Fruit fly (Drosophila melanogaster) whole organism, adult: ENCODE measurements around the gene CG10943.

Source experiments
- CG11617 ChIP-seq: fragments of 200-800 bp; sonication (Bioruptor generic); optimal IDR thresholded peaks from 2 replicates; lab custom pipeline; 2017; ENCODE audit warnings: mild to moderate bottlenecking, missing biosample characterization, missing genetic modification reagents, missing genetic modification characterization
- CG12768 ChIP-seq: fragments of 200-800 bp; sonication (Bioruptor generic); optimal IDR thresholded peaks from 2 replicates; lab custom pipeline; 2017; ENCODE audit warnings: missing biosample characterization, missing genetic modification characterization, mild to moderate bottlenecking, moderate library complexity, missing genetic modification reagents
- CG14711 ChIP-seq: fragments of 200-800 bp; sonication (Bioruptor generic); optimal IDR thresholded peaks from 2 replicates; lab custom pipeline; 2018; ENCODE audit warnings: missing biosample characterization, mild to moderate bottlenecking, missing genetic modification characterization, moderate library complexity
- CG1620 ChIP-seq: fragments of 200-800 bp; sonication (Bioruptor generic); optimal IDR thresholded peaks from 2 replicates; lab custom pipeline; 2016; ENCODE audit warnings: missing biosample characterization, missing genetic modification characterization
- CG33017 ChIP-seq: fragments of 200-800 bp; sonication (Bioruptor generic); optimal IDR thresholded peaks from 2 replicates; lab custom pipeline; 2018; ENCODE audit warnings: missing biosample characterization, mild to moderate bottlenecking, missing genetic modification characterization, moderate library complexity
- CG5204 ChIP-seq: fragments of 200-800 bp; sonication (Bioruptor generic); optimal IDR thresholded peaks from 2 replicates; lab custom pipeline; 2016; ENCODE audit warnings: missing biosample characterization, missing genetic modification characterization
- CG7045 ChIP-seq: fragments of 200-800 bp; sonication (Bioruptor generic); optimal IDR thresholded peaks from 2 replicates; lab custom pipeline; 2017; ENCODE audit warnings: missing biosample characterization, mild to moderate bottlenecking, missing genetic modification characterization
- CG7101 ChIP-seq: fragments of 200-800 bp; sonication (Bioruptor generic); optimal IDR thresholded peaks from 2 replicates; lab custom pipeline; 2018; ENCODE audit warnings: missing biosample characterization, mild to moderate bottlenecking, missing genetic modification characterization, moderate library complexity
- Clk ChIP-seq: fragments of 200-800 bp; sonication (Bioruptor generic); optimal IDR thresholded peaks from 2 replicates; lab custom pipeline; 2017; ENCODE audit warnings: missing biosample characterization, missing genetic modification characterization
- Crg-1 ChIP-seq: fragments of 200-800 bp; sonication (Bioruptor generic); optimal IDR thresholded peaks from 2 replicates; lab custom pipeline; 2016; ENCODE audit warnings: missing biosample characterization, missing genetic modification characterization
- Hr96 ChIP-seq: fragments of 200-800 bp; sonication (Bioruptor generic); optimal IDR thresholded peaks from 2 replicates; lab custom pipeline; 2016; ENCODE audit warnings: missing biosample characterization, missing genetic modification characterization
- Mnt ChIP-seq: fragments of 200-800 bp; sonication (Bioruptor generic); optimal IDR thresholded peaks from 2 replicates; lab custom pipeline; 2016; ENCODE audit warnings: missing biosample characterization, mild to moderate bottlenecking, missing genetic modification characterization
- bab1 ChIP-seq: fragments of 200-800 bp; sonication (Bioruptor generic); optimal IDR thresholded peaks from 3 replicates; lab custom pipeline; 2019; ENCODE audit warnings: missing biosample characterization, mild to moderate bottlenecking, missing genetic modification characterization, moderate library complexity
- cic ChIP-seq: fragments of 200-800 bp; sonication (Bioruptor generic); optimal IDR thresholded peaks from 2 replicates; lab custom pipeline; 2017; ENCODE audit warnings: missing biosample characterization, mild to moderate bottlenecking, missing genetic modification characterization, moderate library complexity
- cnc ChIP-seq, 2 experiments: fragments of >200 bp; optimal IDR thresholded peaks; 2 replicates each; lab custom pipeline; 2017
- kay ChIP-seq: fragments of 200-800 bp; sonication (Bioruptor generic); peaks from one replicate; lab custom pipeline; 2016; ENCODE audit warnings: missing biosample characterization, missing genetic modification characterization, borderline replicate concordance
- ovo ChIP-seq: fragments of 200-800 bp; sonication (Bioruptor generic); optimal IDR thresholded peaks from 2 replicates; lab custom pipeline; 2016; ENCODE audit warnings: missing biosample characterization, missing genetic modification characterization
- pad ChIP-seq: fragments of 200-800 bp; sonication (Bioruptor generic); optimal IDR thresholded peaks from 3 replicates; lab custom pipeline; 2017; ENCODE audit warnings: missing biosample characterization, missing genetic modification characterization, mild to moderate bottlenecking, moderate library complexity, missing genetic modification reagents
- tj ChIP-seq: fragments of 200-800 bp; sonication (Bioruptor generic); optimal IDR thresholded peaks from 3 replicates; lab custom pipeline; 2017; ENCODE audit warnings: missing biosample characterization, mild to moderate bottlenecking, missing genetic modification characterization, moderate library complexity
- toe ChIP-seq: fragments of 200-800 bp; sonication (Bioruptor generic); optimal IDR thresholded peaks from 2 replicates; lab custom pipeline; 2016; ENCODE audit warnings: missing biosample characterization, missing genetic modification characterization

CG10943 gene

DNA sequence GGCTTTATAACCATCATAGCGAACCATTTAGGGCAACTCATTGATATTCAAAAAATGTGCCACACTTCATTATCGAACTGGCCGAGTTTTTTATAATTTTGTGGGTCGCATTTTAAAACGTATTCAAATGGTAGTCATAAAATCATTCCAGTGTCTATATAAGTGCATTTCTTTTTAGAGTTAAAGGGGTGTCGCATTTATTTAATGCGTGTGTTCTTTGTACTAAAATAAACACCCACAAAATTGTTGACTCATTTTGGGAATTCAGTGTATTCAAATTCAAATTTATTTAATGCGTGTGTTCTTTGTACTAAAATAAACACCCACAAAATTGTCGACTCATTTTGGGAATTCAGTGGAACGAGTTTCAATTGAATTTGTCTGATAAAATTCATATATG, 32.3 kb downstream of the CG10943 start:
- no peak for TF ChIP-seq Mnt (GFP tag; lab: Kevin White, UChicago)
- peak; percentile 77 for TF ChIP-seq kay (GFP tag; lab: Kevin White, UChicago)

DNA sequence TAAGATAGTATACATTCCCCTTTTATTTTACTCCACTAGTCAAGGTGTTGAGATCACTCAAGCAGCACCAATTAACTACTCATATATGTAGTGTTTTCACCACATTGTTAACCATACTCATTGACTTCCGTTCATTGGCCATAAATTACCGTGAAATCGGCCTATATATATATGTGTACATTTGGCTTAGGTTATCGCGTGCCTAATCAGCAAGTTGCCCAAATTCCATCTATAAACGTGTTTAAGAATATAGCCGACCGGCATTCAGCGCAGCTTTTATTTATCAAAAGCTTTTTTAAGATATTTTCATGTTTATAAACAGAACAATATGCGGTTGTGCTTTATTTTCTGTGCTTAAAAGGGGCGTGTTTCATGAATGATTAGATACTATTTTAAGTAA, 34.2 kb downstream of the CG10943 start:
- TF ChIP-seq pad (GFP tag; lab: Kevin White, UChicago) (no peak), CG1620 (GFP tag; lab: Kevin White, UChicago) (no peak), toe (GFP tag; lab: Kevin White, UChicago) (no peak), CG11617 (GFP tag; lab: Kevin White, UChicago) (no peak), Crg-1 (no peak), CG5204 (GFP tag; lab: Kevin White, UChicago) (no peak)

DNA sequence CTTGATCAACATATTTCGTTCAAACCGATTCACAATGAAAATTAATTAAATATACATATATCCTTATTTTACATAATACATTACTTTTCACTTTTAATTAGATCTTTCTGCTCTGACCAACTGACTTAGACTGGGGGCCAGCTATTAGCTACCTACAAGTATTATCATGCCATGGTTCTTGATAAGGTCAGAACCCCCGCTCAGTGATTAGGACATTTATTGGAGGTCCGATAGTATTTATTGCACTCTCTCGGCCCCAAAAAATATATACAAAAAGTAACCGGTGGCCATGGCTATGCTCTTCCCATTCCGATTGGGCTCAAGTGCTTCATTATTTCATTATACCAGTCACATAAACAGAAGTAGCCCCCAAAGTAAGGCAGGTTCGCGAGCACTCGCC, 35.0 kb downstream of the CG10943 start:
- TF ChIP-seq Clk (GFP tag; lab: Kevin White, UChicago) (no peak), pad (GFP tag; lab: Kevin White, UChicago) (no peak), Hr96 (GFP tag; lab: Kevin White, UChicago) (no peak), CG11617 (GFP tag; lab: Kevin White, UChicago) (no peak), CG33017 (no peak), CG12768 (no peak), CG14711 (tag; lab: Kevin White, UChicago) (no peak), ovo (GFP tag; lab: Kevin White, UChicago) (no peak), CG1620 (GFP tag; lab: Kevin White, UChicago) (no peak), kay (GFP tag; lab: Kevin White, UChicago) (no peak), Mnt (GFP tag; lab: Kevin White, UChicago) (no peak), tj (GFP tag; lab: Kevin White, UChicago) (no peak), CG7045 (no peak)

DNA sequence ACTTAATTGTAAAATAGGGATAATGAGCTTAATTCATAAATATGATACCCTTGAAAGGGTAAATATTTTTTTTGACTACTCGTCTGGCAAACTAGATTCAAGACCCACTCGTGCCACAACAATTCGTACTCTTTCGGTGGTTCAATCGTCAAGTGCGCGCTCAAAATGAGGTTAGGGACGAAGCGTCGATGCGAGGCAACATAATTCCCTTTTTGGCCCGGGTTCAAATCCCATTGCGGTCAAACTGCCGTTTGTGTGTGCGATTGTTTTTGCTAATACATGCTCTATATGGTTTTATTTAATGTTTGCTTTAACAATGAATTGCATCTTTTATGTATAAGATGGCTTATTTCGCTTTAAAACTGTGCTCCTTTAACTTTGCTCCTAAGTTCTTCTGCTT, 47.0 kb downstream of the CG10943 start:
- TF ChIP-seq toe (GFP tag; lab: Kevin White, UChicago), result no peak
- peak; percentile 26 for TF ChIP-seq bab1 (GFP tag; lab: Kevin White, UChicago)

DNA sequence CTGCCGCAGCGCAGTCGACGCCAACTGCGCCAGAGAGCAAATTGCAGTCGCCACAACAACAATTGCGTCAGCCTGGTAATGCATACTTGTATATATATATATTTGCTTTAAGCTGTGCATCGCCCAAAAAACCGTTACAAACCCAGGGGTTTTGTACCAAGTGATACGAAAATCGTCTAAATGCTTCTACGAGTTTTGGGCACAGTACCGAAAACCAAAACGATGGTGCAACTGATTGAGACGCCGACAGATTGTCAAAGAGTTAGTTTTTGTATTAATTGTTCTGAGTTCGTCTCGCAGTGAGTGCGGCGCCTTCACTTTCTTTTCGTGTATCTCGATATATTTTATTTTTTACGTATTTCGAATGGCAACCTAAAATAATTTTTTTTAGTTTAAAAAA, 47.9 kb downstream of the CG10943 start:
- TF ChIP-seq bab1 (GFP tag; lab: Kevin White, UChicago), result peak; percentile 44
- TF ChIP-seq pad (GFP tag; lab: Kevin White, UChicago), result peak; percentile 79
- TF ChIP-seq Crg-1, result no peak
- TF ChIP-seq kay (GFP tag; lab: Kevin White, UChicago), result no peak
- no peak for TF ChIP-seq CG14711 (tag; lab: Kevin White, UChicago)
- no peak for TF ChIP-seq cnc (optimal IDR thresholded peaks at IDR 0.05; lab: Kevin White, UChicago)
- no peak for TF ChIP-seq CG5204 (GFP tag; lab: Kevin White, UChicago)
- no peak for TF ChIP-seq Mnt (GFP tag; lab: Kevin White, UChicago)

DNA sequence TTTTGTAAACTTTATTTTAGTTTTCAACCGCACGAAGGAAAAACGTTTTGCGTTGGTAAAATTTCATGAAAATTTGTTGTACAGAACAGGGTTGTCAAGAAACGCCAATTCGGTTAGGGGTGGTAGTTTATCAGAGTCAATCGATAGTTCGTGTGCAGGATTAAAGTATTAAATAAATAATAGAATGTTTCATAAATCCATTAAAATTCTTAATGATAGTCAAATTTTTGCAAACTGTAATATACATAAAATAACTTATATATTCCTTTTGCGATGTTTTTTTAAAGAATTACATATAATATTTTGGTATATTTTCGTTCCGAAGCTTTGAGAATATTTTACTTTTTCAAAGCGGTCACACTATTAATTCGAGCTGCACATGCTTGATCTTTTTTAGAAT, 48.8 kb downstream of the CG10943 start, which contains the start of the genes Sf3a2 and CG42588:
Gene Sf3a2, minus strand, starts transcription at position 113 of the 400 bp plus-strand sequence.
Gene CG42588, plus strand, starts transcription at position 348 of the 400 bp plus-strand sequence.
- TF ChIP-seq kay (GFP tag; lab: Kevin White, UChicago), result no peak
- peak; percentile 17 for TF ChIP-seq ovo (GFP tag; lab: Kevin White, UChicago)
- TF ChIP-seq CG14711 (tag; lab: Kevin White, UChicago), result peak; percentile 98
- TF ChIP-seq CG33017, result no peak
- peak; percentile 48 for TF ChIP-seq CG11617 (GFP tag; lab: Kevin White, UChicago)
- TF ChIP-seq CG7045, result no peak
- peak; percentile 25 for TF ChIP-seq pad (GFP tag; lab: Kevin White, UChicago)
- peak; percentile 78 for TF ChIP-seq bab1 (GFP tag; lab: Kevin White, UChicago)
- no peak for TF ChIP-seq Hr96 (GFP tag; lab: Kevin White, UChicago)
- no peak for TF ChIP-seq cnc (optimal IDR thresholded peaks at IDR 0.05; lab: Kevin White, UChicago)
- TF ChIP-seq CG1620 (GFP tag; lab: Kevin White, UChicago), result peak; percentile 66
- TF ChIP-seq toe (GFP tag; lab: Kevin White, UChicago), result peak; percentile 65
- TF ChIP-seq Crg-1, result no peak
- no peak for TF ChIP-seq CG12768
- TF ChIP-seq tj (GFP tag; lab: Kevin White, UChicago), result peak; percentile 32
- TF ChIP-seq CG7101, result peak; percentile 52
- peak; percentile 75 for TF ChIP-seq Mnt (GFP tag; lab: Kevin White, UChicago)
- no peak for TF ChIP-seq CG5204 (GFP tag; lab: Kevin White, UChicago)
- TF ChIP-seq cic (GFP tag; lab: Kevin White, UChicago), result no peak
- no peak for TF ChIP-seq Clk (GFP tag; lab: Kevin White, UChicago)
